Worm (Caenorhabditis elegans) whole organism, L2 larva: ENCODE measurements around the gene Y43F8B.1.

Source experiments
- aly-2 ChIP-seq: fragments of 150-350 bp; optimal IDR thresholded peaks from 2 replicates; lab custom pipeline; 2014; ENCODE audit warnings: missing biosample characterization, missing genetic modification characterization
- ama-1 ChIP-seq: fragments of 150-350 bp; optimal IDR thresholded peaks from 2 replicates; lab custom pipeline; 2018; ENCODE audit warnings: inconsistent platforms
- dmd-4 ChIP-seq: sonication (generic microtip); optimal IDR thresholded peaks from 2 replicates; lab custom pipeline; 2017; ENCODE audit warnings: missing biosample characterization, missing genetic modification characterization
- elt-1 ChIP-seq: fragments of 150-350 bp; optimal IDR thresholded peaks from 2 replicates; lab custom pipeline; 2014; ENCODE audit warnings: missing biosample characterization, missing genetic modification characterization

DNA sequence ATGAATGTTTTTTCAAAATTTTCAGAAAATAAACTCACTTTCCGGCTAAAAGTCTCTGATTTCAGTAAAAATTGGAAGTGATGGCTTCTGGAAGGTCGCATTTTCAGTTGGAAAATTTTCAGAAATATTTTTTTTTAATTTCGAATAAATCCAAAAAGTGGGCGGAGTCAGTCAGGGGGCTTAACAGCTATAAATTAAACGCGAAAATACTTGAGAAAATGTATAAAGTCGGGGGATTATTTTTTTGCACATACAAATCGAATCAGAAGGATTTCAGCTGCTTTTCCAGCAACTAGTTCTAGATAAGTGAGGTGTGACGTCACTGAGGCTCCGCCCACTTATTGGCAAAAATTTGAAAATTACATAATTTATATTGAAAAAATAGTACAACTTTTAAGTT, 13.0 kb downstream of the Y43F8B.1 start, which contains the start of gene Y43F8B.2:
- TF ChIP-seq dmd-4 (no peak), aly-2 (no peak), ama-1 (lab: Kevin White, UChicago) (no peak), elt-1 (tag; lab: Kevin White, UChicago) (no peak)
